Worm (Caenorhabditis elegans) whole organism, L1 larva: ENCODE results near the gene T25F10.3.

Experiments used
- aly-2 ChIP-seq: fragments of 150-350 bp; optimal IDR thresholded peaks from 2 replicates; lab custom pipeline; 2014; ENCODE audit warnings: missing biosample characterization, missing genetic modification characterization
- fkh-8 ChIP-seq: sonication (generic microtip); optimal IDR thresholded peaks from 2 replicates; lab custom pipeline; 2016; ENCODE audit warnings: mild to moderate bottlenecking, missing genetic modification characterization, missing compliant biosample characterization
- fos-1 ChIP-seq: fragments of 150-350 bp; optimal IDR thresholded peaks from 2 replicates; lab custom pipeline; 2014; ENCODE audit warnings: missing biosample characterization, missing genetic modification characterization
- lin-39 ChIP-seq: fragments of 150-350 bp; optimal IDR thresholded peaks from 2 replicates; lab custom pipeline; 2014; ENCODE audit warnings: missing biosample characterization, missing genetic modification reagents, missing genetic modification characterization
- mdl-1 ChIP-seq, 2 experiments: fragments of 150-350 bp; optimal IDR thresholded peaks; 2 replicates each; lab custom pipeline; 2014 to 2017; ENCODE audit warnings: missing biosample characterization in 2 of 2, missing genetic modification characterization in 2 of 2, inconsistent platforms in 1 of 2
- nhr-19 ChIP-seq: fragments of 200-800 bp; sonication (Bioruptor generic); conservative IDR thresholded peaks from 2 replicates; pipeline ENCODE4 v1.3.6; 2022; ENCODE audit warnings: missing genetic modification characterization, missing compliant biosample characterization
- nhr-237 ChIP-seq: fragments of 150-350 bp; optimal IDR thresholded peaks from 2 replicates; lab custom pipeline; 2014; ENCODE audit warnings: missing biosample characterization, missing genetic modification characterization
- nhr-47 ChIP-seq: sonication (generic microtip); optimal IDR thresholded peaks from 2 replicates; lab custom pipeline; 2016; ENCODE audit warnings: mild to moderate bottlenecking, missing genetic modification characterization, moderate library complexity, missing compliant biosample characterization
- pqm-1 ChIP-seq: sonication (generic microtip); optimal IDR thresholded peaks from 3 replicates; lab custom pipeline; 2017; ENCODE audit warnings: missing biosample characterization, missing genetic modification characterization
- snpc-4 ChIP-seq: fragments of 150-350 bp; optimal IDR thresholded peaks from 2 replicates; lab custom pipeline; 2014; ENCODE audit warnings: missing biosample characterization, missing genetic modification characterization
- snu-23 ChIP-seq: sonication (generic microtip); optimal IDR thresholded peaks from 2 replicates; lab custom pipeline; 2016; ENCODE audit warnings: missing genetic modification characterization, missing compliant biosample characterization

DNA sequence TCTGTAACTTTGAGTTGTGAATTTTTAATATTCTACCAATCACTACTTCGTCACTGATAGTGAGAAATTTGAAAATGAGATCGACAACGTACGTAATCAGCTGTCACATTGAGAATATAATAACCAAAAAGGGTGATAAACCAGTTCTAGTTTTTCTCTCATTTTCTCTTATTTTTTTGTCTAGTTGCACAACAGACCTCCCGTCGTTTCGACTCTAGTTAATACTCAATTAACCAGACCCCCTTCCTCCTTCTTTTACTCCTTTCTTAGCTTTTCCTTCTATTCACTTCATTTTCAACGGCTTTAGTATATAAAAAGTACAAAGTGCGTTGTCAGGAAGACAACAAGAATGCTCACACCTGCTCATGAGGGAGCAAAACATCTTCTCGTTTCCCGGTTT, 17.7 kb upstream of the T25F10.3 start, which contains the start of gene ZC487.1:
- TF ChIP-seq lin-39 (no peak), nhr-237 (no peak), fos-1 (tag; lab: Kevin White, UChicago) (no peak), snpc-4 (no peak), aly-2 (tag; lab: Kevin White, UChicago) (no peak), fkh-8 (tag; lab: Kevin White, UChicago) (no peak), pqm-1 (tag; lab: Kevin White, UChicago) (no peak), mdl-1 (tag; optimal IDR thresholded peaks at IDR 0.05; lab: Kevin White, UChicago) (no peak), nhr-47 (tag; lab: Kevin White, UChicago) (no peak), snu-23 (no peak), nhr-19 (GFP tag; lab: Robert Waterston, UW) (no peak)
